Worm (Caenorhabditis elegans) whole organism, early embryonic: ENCODE data around the gene gpa-17.

Experiments used
- ama-1 ChIP-seq: fragments of 150-350 bp; optimal IDR thresholded peaks from 2 replicates; lab custom pipeline; 2014
- scrt-1 ChIP-seq: fragments of 200-800 bp; sonication (Bioruptor generic); IDR thresholded peaks from 2 replicates; pipeline ENCODE4 v1.3.6; 2022; ENCODE audit warnings: missing genetic modification characterization, missing compliant biosample characterization
- sea-1 ChIP-seq: fragments of 200-800 bp; sonication (Bioruptor generic); conservative IDR thresholded peaks from 2 replicates; pipeline ENCODE4 v1.3.6; 2022; ENCODE audit warnings: missing genetic modification characterization, missing compliant biosample characterization
- tbx-11 ChIP-seq: fragments of 200-800 bp; sonication (Bioruptor generic); IDR thresholded peaks from 2 replicates; pipeline ENCODE4 v1.3.6; 2022; ENCODE audit warnings: missing genetic modification characterization, missing compliant biosample characterization
- tra-4 ChIP-seq: sonication (generic microtip); optimal IDR thresholded peaks from 2 replicates; lab custom pipeline; 2017; ENCODE audit warnings: missing genetic modification characterization, missing compliant biosample characterization

DNA sequence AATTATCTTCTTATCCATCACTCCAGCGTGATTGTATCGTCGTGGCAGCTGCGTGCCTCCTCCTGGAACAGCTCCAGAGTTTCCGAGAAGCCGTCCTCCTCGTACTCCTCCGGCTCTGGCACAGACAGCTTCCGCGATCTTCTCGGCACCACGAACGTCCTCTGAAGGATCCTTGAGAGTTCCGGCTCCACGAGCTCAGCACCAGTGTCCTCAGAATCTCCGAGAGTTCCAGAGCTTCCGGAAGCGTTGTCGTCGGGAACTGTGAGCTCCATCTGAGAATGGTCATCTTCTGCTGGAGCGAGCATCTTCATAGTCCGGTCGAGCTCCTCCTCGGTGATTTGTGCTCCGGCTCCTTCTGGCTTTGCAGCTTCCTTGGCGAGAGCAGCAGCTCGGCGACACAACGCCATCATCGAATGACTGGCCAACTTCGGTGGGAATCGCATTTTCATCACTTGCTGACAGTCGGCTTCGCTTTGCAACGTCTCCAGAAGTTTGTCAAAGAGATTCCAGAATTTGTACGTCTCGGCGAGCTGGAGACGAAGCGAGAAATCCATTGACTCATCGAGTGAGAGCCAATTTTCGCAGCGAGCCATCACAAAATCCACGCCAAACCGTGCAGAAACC, 23.2 kb upstream of the gpa-17 start:
- TF ChIP-seq sea-1 (GFP tag; lab: Robert Waterston, UW) (no peak), ama-1 (lab: Kevin White, UChicago) (no peak), tra-4 (tag; lab: Kevin White, UChicago) (no peak), scrt-1 (GFP tag; lab: Robert Waterston, UW) (no peak), tbx-11 (GFP tag; lab: Robert Waterston, UW) (no peak)
